Worm (Caenorhabditis elegans) whole organism, L3 larva: Measurements from ENCODE around the gene trap-4.

ENCODE experiments used
- elt-3 ChIP-seq, 3 experiments: fragments of 150-350 bp in 1 of 3; sonication (generic microtip) in 2 of 3; optimal IDR thresholded peaks; 2 replicates in 2 of 3; 4 replicates in 1 of 3; lab custom pipeline; 2014 to 2017; ENCODE audit warnings: missing biosample characterization in 3 of 3, missing genetic modification characterization in 3 of 3
- pha-4 ChIP-seq: fragments of 150-350 bp; optimal IDR thresholded peaks from 2 replicates; lab custom pipeline; 2014; ENCODE audit warnings: missing biosample characterization, missing genetic modification reagents, missing genetic modification characterization
- sea-2 ChIP-seq: fragments of 150-350 bp; sonication (generic microtip); optimal IDR thresholded peaks from 4 replicates; lab custom pipeline; 2014; ENCODE audit warnings: missing biosample characterization, missing genetic modification reagents, missing genetic modification characterization

- TF ChIP-seq sea-2, result no peak
- no peak for TF ChIP-seq elt-3 (tag; optimal IDR thresholded peaks at IDR 0.05; lab: Kevin White, UChicago)
- no peak for TF ChIP-seq pha-4
These were observed 3.1 kb downstream of the trap-4 start, which contains the start of gene nft-1 for ce11 chrIII:11923586-11923985.
